Fruit fly (Drosophila melanogaster) whole organism, adult: ENCODE measurements around the gene CG17145.

Experiments used
- CG11617 ChIP-seq: fragments of 200-800 bp; sonication (Bioruptor generic); optimal IDR thresholded peaks from 2 replicates; lab custom pipeline; 2017; ENCODE audit warnings: mild to moderate bottlenecking, missing biosample characterization, missing genetic modification reagents, missing genetic modification characterization
- CG12768 ChIP-seq: fragments of 200-800 bp; sonication (Bioruptor generic); optimal IDR thresholded peaks from 2 replicates; lab custom pipeline; 2017; ENCODE audit warnings: missing biosample characterization, missing genetic modification characterization, mild to moderate bottlenecking, moderate library complexity, missing genetic modification reagents
- CG14711 ChIP-seq: fragments of 200-800 bp; sonication (Bioruptor generic); optimal IDR thresholded peaks from 2 replicates; lab custom pipeline; 2018; ENCODE audit warnings: missing biosample characterization, mild to moderate bottlenecking, missing genetic modification characterization, moderate library complexity
- CG1620 ChIP-seq: fragments of 200-800 bp; sonication (Bioruptor generic); optimal IDR thresholded peaks from 2 replicates; lab custom pipeline; 2016; ENCODE audit warnings: missing biosample characterization, missing genetic modification characterization
- CG33017 ChIP-seq: fragments of 200-800 bp; sonication (Bioruptor generic); optimal IDR thresholded peaks from 2 replicates; lab custom pipeline; 2018; ENCODE audit warnings: missing biosample characterization, mild to moderate bottlenecking, missing genetic modification characterization, moderate library complexity
- CG5204 ChIP-seq: fragments of 200-800 bp; sonication (Bioruptor generic); optimal IDR thresholded peaks from 2 replicates; lab custom pipeline; 2016; ENCODE audit warnings: missing biosample characterization, missing genetic modification characterization
- CG7045 ChIP-seq: fragments of 200-800 bp; sonication (Bioruptor generic); optimal IDR thresholded peaks from 2 replicates; lab custom pipeline; 2017; ENCODE audit warnings: missing biosample characterization, mild to moderate bottlenecking, missing genetic modification characterization
- CG7101 ChIP-seq: fragments of 200-800 bp; sonication (Bioruptor generic); optimal IDR thresholded peaks from 2 replicates; lab custom pipeline; 2018; ENCODE audit warnings: missing biosample characterization, mild to moderate bottlenecking, missing genetic modification characterization, moderate library complexity
- Clk ChIP-seq: fragments of 200-800 bp; sonication (Bioruptor generic); optimal IDR thresholded peaks from 2 replicates; lab custom pipeline; 2017; ENCODE audit warnings: missing biosample characterization, missing genetic modification characterization
- Crg-1 ChIP-seq: fragments of 200-800 bp; sonication (Bioruptor generic); optimal IDR thresholded peaks from 2 replicates; lab custom pipeline; 2016; ENCODE audit warnings: missing biosample characterization, missing genetic modification characterization
- Hr96 ChIP-seq: fragments of 200-800 bp; sonication (Bioruptor generic); optimal IDR thresholded peaks from 2 replicates; lab custom pipeline; 2016; ENCODE audit warnings: missing biosample characterization, missing genetic modification characterization
- Mnt ChIP-seq: fragments of 200-800 bp; sonication (Bioruptor generic); optimal IDR thresholded peaks from 2 replicates; lab custom pipeline; 2016; ENCODE audit warnings: missing biosample characterization, mild to moderate bottlenecking, missing genetic modification characterization
- bab1 ChIP-seq: fragments of 200-800 bp; sonication (Bioruptor generic); optimal IDR thresholded peaks from 3 replicates; lab custom pipeline; 2019; ENCODE audit warnings: missing biosample characterization, mild to moderate bottlenecking, missing genetic modification characterization, moderate library complexity
- cic ChIP-seq: fragments of 200-800 bp; sonication (Bioruptor generic); optimal IDR thresholded peaks from 2 replicates; lab custom pipeline; 2017; ENCODE audit warnings: missing biosample characterization, mild to moderate bottlenecking, missing genetic modification characterization, moderate library complexity
- cnc ChIP-seq, 2 experiments: fragments of >200 bp; optimal IDR thresholded peaks; 2 replicates each; lab custom pipeline; 2017
- kay ChIP-seq: fragments of 200-800 bp; sonication (Bioruptor generic); peaks from one replicate; lab custom pipeline; 2016; ENCODE audit warnings: missing biosample characterization, missing genetic modification characterization, borderline replicate concordance
- ovo ChIP-seq: fragments of 200-800 bp; sonication (Bioruptor generic); optimal IDR thresholded peaks from 2 replicates; lab custom pipeline; 2016; ENCODE audit warnings: missing biosample characterization, missing genetic modification characterization
- pad ChIP-seq: fragments of 200-800 bp; sonication (Bioruptor generic); optimal IDR thresholded peaks from 3 replicates; lab custom pipeline; 2017; ENCODE audit warnings: missing biosample characterization, missing genetic modification characterization, mild to moderate bottlenecking, moderate library complexity, missing genetic modification reagents
- tj ChIP-seq: fragments of 200-800 bp; sonication (Bioruptor generic); optimal IDR thresholded peaks from 3 replicates; lab custom pipeline; 2017; ENCODE audit warnings: missing biosample characterization, mild to moderate bottlenecking, missing genetic modification characterization, moderate library complexity
- toe ChIP-seq: fragments of 200-800 bp; sonication (Bioruptor generic); optimal IDR thresholded peaks from 2 replicates; lab custom pipeline; 2016; ENCODE audit warnings: missing biosample characterization, missing genetic modification characterization

The CG17145 gene

DNA sequence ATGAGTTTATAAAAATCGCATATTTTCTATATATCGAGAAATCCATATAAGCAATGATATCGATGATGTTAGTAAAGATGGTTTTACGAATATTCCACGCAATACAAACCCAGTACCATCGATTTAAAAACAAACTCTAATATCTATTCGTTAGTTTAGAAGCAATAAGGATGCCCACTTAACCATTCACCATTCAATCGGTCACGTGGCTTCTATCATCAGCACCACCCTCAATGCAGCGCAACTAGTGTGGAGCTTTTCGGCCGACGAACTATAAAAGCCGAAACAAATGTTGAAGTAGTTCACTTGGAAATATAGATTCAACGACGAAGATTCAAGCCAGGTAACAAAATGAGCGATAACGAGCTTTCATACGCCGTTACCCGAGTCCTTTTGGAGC is 9.8 kb downstream of the CG17145 start, which contains the start of gene CG13813:
CG13813 (plus strand) TSS at position 301 of the 400 bp plus-strand sequence.
- TF ChIP-seq CG7101 (tag; lab: Kevin White, UChicago) (no peak), CG7045 (GFP tag; lab: Kevin White, UChicago) (no peak), Mnt (GFP tag; lab: Kevin White, UChicago) (no peak), cic (GFP tag; lab: Kevin White, UChicago) (no peak), Clk (no peak), tj (GFP tag; lab: Kevin White, UChicago) (no peak), CG33017 (tag; lab: Kevin White, UChicago) (no peak), CG5204 (GFP tag; lab: Kevin White, UChicago) (no peak), bab1 (GFP tag; lab: Kevin White, UChicago) (no peak), toe (no peak), CG12768 (GFP tag; lab: Kevin White, UChicago) (no peak), cnc (optimal IDR thresholded peaks at IDR 0.05; lab: Kevin White, UChicago) (no peak), CG14711 (no peak), pad (no peak), ovo (GFP tag; lab: Kevin White, UChicago) (no peak), Crg-1 (no peak)

- TF ChIP-seq kay (GFP tag; lab: Kevin White, UChicago) (no peak), CG12768 (GFP tag; lab: Kevin White, UChicago) (no peak), toe (no peak), ovo (GFP tag; lab: Kevin White, UChicago) (no peak), tj (GFP tag; lab: Kevin White, UChicago) (no peak)
Observed at dm6 chr3L:20237167-20237566, 15.6 kb downstream of the CG17145 start.

DNA sequence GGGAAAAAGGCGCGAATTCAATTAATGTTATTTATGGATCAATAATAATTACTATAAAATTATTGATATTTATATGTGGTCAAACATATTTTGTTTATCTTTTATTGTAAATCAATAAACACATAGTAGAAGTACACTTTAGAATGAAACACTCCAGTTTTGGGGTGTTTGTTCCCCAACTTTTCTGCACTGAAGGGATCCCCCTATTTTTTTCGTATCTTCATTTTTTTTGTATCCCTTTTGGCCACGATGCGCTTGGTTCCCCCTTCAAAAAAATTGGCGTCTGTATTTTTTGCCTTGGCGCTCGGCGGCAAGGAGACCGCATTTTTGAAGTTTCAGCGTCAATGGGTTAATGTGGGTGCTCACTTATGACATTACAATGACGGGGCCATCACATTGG is 19.1 kb downstream of the CG17145 start, which contains the start of gene Clc:
Clc (plus strand) TSS at position 301 of the 400 bp plus-strand sequence.
- TF ChIP-seq CG33017 (tag; lab: Kevin White, UChicago), result no peak
- no peak for TF ChIP-seq ovo (GFP tag; lab: Kevin White, UChicago)
- no peak for TF ChIP-seq CG14711
- no peak for TF ChIP-seq CG11617 (GFP tag; lab: Kevin White, UChicago)
- no peak for TF ChIP-seq CG12768 (GFP tag; lab: Kevin White, UChicago)
- no peak for TF ChIP-seq cnc (optimal IDR thresholded peaks at IDR 0.05; lab: Kevin White, UChicago)
- no peak for TF ChIP-seq pad
- no peak for TF ChIP-seq tj (GFP tag; lab: Kevin White, UChicago)
- TF ChIP-seq Mnt (GFP tag; lab: Kevin White, UChicago), result no peak
- no peak for TF ChIP-seq CG7101 (tag; lab: Kevin White, UChicago)
- no peak for TF ChIP-seq CG5204 (GFP tag; lab: Kevin White, UChicago)
- no peak for TF ChIP-seq cic (GFP tag; lab: Kevin White, UChicago)
- TF ChIP-seq Crg-1, result no peak
- TF ChIP-seq toe, result no peak
- no peak for TF ChIP-seq CG7045 (GFP tag; lab: Kevin White, UChicago)
- TF ChIP-seq Clk, result no peak
- TF ChIP-seq bab1 (GFP tag; lab: Kevin White, UChicago), result no peak
- TF ChIP-seq kay (GFP tag; lab: Kevin White, UChicago), result no peak
- no peak for TF ChIP-seq CG1620 (GFP tag; lab: Kevin White, UChicago)
- no peak for TF ChIP-seq Hr96

dm6 chr3L:20241163-20241970 is 19.8 kb downstream of the CG17145 start, which contains the start of the genes CG6951 and CG17233:
Gene CG6951, plus strand, starts transcription at chr3L:20241267.
Gene CG17233, minus strand, starts transcription at chr3L:20241903.
- TF ChIP-seq toe (peak; percentile 19), Mnt (GFP tag; lab: Kevin White, UChicago) (peak; percentile 38), CG5204 (GFP tag; lab: Kevin White, UChicago) (no peak), Hr96 (peak; percentile 34), cnc (optimal IDR thresholded peaks at IDR 0.05; lab: Kevin White, UChicago) (no peak), CG11617 (GFP tag; lab: Kevin White, UChicago) (no peak), pad (no peak), bab1 (GFP tag; lab: Kevin White, UChicago) (peak; percentile 26)

DNA sequence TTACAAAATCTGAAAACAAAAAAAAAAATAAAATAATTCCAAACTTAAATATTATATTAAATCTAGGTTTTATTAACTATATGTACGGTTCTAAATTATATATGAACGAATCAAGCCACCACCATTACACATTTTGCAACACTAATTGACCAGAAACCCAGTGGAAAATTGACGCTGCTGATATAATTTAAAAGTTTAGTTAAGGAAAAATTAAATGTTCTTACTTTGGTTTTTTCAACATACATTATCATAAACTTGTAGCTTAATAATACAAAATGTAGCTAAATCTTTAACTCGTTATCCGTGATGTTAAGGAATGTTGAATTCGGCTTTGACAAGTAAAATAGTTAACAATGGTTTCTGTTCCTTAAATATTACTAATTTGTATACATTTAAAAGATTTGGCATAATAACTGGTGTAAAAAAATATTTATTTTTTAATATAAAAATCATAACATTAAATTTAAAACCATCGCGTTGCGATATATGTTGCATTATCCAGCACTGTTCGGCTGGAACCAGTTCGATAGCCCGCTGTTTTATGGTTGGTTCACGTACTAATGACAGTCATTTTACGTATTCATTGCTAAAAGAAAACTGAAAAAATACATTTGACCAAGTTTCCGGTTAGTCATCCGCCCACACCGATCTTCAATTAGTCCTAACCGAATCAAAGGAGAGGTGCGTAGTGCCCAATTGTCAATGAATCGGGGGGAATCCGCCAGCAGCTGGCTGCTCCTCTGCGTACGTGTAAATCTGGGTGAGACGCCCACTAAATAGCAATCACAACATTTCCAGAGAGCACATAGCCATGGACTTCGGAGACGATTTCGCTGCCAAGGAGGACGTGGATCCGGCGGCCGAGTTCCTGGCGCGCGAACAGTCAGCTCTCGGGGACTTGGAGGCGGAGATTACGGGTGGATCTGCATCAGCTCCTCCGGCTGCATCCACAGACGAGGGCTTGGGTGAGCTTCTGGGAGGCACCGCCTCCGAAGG is 20.7 kb downstream of the CG17145 start:
- peak; percentile 78 for TF ChIP-seq CG11617 (GFP tag; lab: Kevin White, UChicago)
- peak; percentile 34 for TF ChIP-seq tj (GFP tag; lab: Kevin White, UChicago)
- TF ChIP-seq pad, result peak; percentile 60
- TF ChIP-seq CG33017 (tag; lab: Kevin White, UChicago), result peak; percentile 50
- TF ChIP-seq ovo (GFP tag; lab: Kevin White, UChicago), result peak; percentile 36
- peak; percentile 66 for TF ChIP-seq CG12768 (GFP tag; lab: Kevin White, UChicago)
- no peak for TF ChIP-seq cnc (optimal IDR thresholded peaks at IDR 0.05; lab: Kevin White, UChicago)
- TF ChIP-seq Clk, result peak; percentile 47
- TF ChIP-seq cic (GFP tag; lab: Kevin White, UChicago), result no peak
- TF ChIP-seq Crg-1, result peak; percentile 40
- TF ChIP-seq Mnt (GFP tag; lab: Kevin White, UChicago), result peak; percentile 17
- peak; percentile 1 for TF ChIP-seq bab1 (GFP tag; lab: Kevin White, UChicago)
- peak; percentile 17 for TF ChIP-seq Hr96
- peak; percentile 57 for TF ChIP-seq CG7045 (GFP tag; lab: Kevin White, UChicago)
- peak; percentile 12 for TF ChIP-seq CG1620 (GFP tag; lab: Kevin White, UChicago)
- peak; percentile 82 for TF ChIP-seq kay (GFP tag; lab: Kevin White, UChicago)
- TF ChIP-seq toe, result peak; percentile 51
- TF ChIP-seq CG7101 (tag; lab: Kevin White, UChicago), result peak; percentile 70
- TF ChIP-seq CG5204 (GFP tag; lab: Kevin White, UChicago), result peak; percentile 52
- TF ChIP-seq CG14711, result peak; percentile 68
